Worm (Caenorhabditis elegans) whole organism, L3 larva: Measurements from ENCODE around the gene Y75B8A.25.

Experiments
- aly-2 ChIP-seq: fragments of 150-350 bp; optimal IDR thresholded peaks from 2 replicates; lab custom pipeline; 2014; ENCODE audit warnings: missing biosample characterization, missing genetic modification characterization
- ceh-28 ChIP-seq: fragments of 150-350 bp; optimal IDR thresholded peaks from 2 replicates; lab custom pipeline; 2014; ENCODE audit warnings: missing biosample characterization, missing genetic modification reagents, missing genetic modification characterization
- fos-1 ChIP-seq: fragments of 150-350 bp; optimal IDR thresholded peaks from 2 replicates; lab custom pipeline; 2014; ENCODE audit warnings: missing biosample characterization, missing genetic modification characterization
- lsy-12 ChIP-seq: sonication (generic microtip); optimal IDR thresholded peaks from 2 replicates; lab custom pipeline; 2016; ENCODE audit warnings: mild to moderate bottlenecking, missing genetic modification characterization, missing compliant biosample characterization
- nhr-11 ChIP-seq: fragments of 150-350 bp; optimal IDR thresholded peaks from 2 replicates; lab custom pipeline; 2014; ENCODE audit warnings: missing biosample characterization, missing genetic modification characterization
- nhr-25 ChIP-seq: sonication (generic microtip); optimal IDR thresholded peaks from 2 replicates; lab custom pipeline; 2017; ENCODE audit warnings: missing biosample characterization, missing genetic modification characterization
- unc-39 ChIP-seq: sonication (generic microtip); optimal IDR thresholded peaks from 4 replicates; lab custom pipeline; 2017; ENCODE audit warnings: missing biosample characterization, missing genetic modification characterization
- zag-1 ChIP-seq: fragments of 150-350 bp; optimal IDR thresholded peaks from 2 replicates; lab custom pipeline; 2014; ENCODE audit warnings: missing biosample characterization, missing genetic modification characterization

ce11 chrIII:12273598-12274090 is at the start of gene Y75B8A.25, which contains the start of gene Y75B8A.24:
- TF ChIP-seq unc-39 (tag; lab: Kevin White, UChicago) (no peak), lsy-12 (peak; percentile 37), ceh-28 (tag; lab: Kevin White, UChicago) (peak; percentile 55), aly-2 (tag; lab: Kevin White, UChicago) (no peak), zag-1 (no peak), fos-1 (no peak), nhr-25 (tag; lab: Kevin White, UChicago) (peak; percentile 15), nhr-11 (tag; lab: Kevin White, UChicago) (no peak)
